Worm (Caenorhabditis elegans): ENCODE measurements around the gene F18G5.6.

DNA sequence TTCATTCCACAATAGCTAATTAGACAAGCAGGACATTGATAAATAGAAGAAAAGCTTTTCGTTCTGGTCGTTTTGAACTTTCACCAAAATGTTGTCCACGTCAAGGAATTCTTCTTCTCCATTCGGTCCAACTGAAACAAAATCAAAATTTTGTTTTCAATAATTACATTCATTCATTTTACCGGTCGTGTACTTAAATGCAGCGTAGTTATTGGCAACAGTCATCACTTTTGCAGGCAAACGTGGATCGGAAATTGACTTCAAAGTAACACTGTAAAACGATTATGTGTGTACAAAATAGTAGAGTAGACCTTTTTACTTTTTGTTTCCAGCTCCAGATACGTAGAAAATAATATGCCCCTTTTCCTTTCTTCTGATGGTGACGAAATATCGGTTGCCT, 8.1 kb downstream of the F18G5.6 start:
- TF ChIP-seq mdl-1 (tag; optimal IDR thresholded peaks at IDR 0.05) (no peak), pha-4 (tag; optimal IDR thresholded peaks at IDR 0.05) (no peak), unc-39 (tag; optimal IDR thresholded peaks at IDR 0.05) (no peak), nhr-25 (tag; optimal IDR thresholded peaks at IDR 0.05) (no peak), unc-62 (GFP tag; optimal IDR thresholded peaks at IDR 0.05) (no peak), daf-12 (tag; optimal IDR thresholded peaks at IDR 0.05) (no peak)

Measured in whole organism, L3 larva.